Fruit fly (Drosophila melanogaster) whole organism, embryonic: ENCODE measurements around the gene CG43321.

Experiments
- Adf1 ChIP-seq: fragments of 200-800 bp; sonication (Bioruptor generic); IDR thresholded peaks from 2 replicates; pipeline ENCODE4 v1.3.6; 2022; ENCODE audit warnings: missing biosample characterization, missing genetic modification characterization
- Blimp-1 ChIP-seq: fragments of 200-800 bp; sonication (Bioruptor generic); optimal IDR thresholded peaks from 3 replicates; lab custom pipeline; 2018; ENCODE audit warnings: missing biosample characterization, missing genetic modification characterization, mild to moderate bottlenecking, moderate library complexity, missing genetic modification reagents
- CG10462 ChIP-seq: fragments of 200-800 bp; sonication (Bioruptor generic); optimal IDR thresholded peaks from 2 replicates; lab custom pipeline; 2016; ENCODE audit warnings: missing biosample characterization, missing genetic modification characterization
- CG12299 ChIP-seq: fragments of 200-800 bp; sonication (Bioruptor generic); optimal IDR thresholded peaks from 2 replicates; lab custom pipeline; 2018; ENCODE audit warnings: missing biosample characterization, mild to moderate bottlenecking, missing genetic modification characterization
- CG13287 ChIP-seq: fragments of 200-800 bp; sonication (Bioruptor generic); IDR thresholded peaks from 2 replicates; pipeline ENCODE4 v1.3.6; 2022; ENCODE audit warnings: missing biosample characterization, missing genetic modification characterization; ENCODE audit not compliant: partially characterized antibody
- CG1529 ChIP-seq: fragments of 200-800 bp; sonication (Bioruptor generic); optimal IDR thresholded peaks from 3 replicates; lab custom pipeline; 2018; ENCODE audit warnings: missing biosample characterization, missing genetic modification characterization
- CG17361 ChIP-seq: fragments of 200-800 bp; sonication (Bioruptor generic); IDR thresholded peaks from 3 replicates; pipeline ENCODE4 v1.3.6; 2022; ENCODE audit warnings: missing biosample characterization, missing genetic modification characterization
- CG4360 ChIP-seq: fragments of 200-800 bp; sonication (Bioruptor generic); IDR thresholded peaks from 2 replicates; pipeline ENCODE4 v1.3.6; 2022; ENCODE audit warnings: missing biosample characterization, missing genetic modification characterization
- CG43689 ChIP-seq: fragments of 200-800 bp; sonication (Bioruptor generic); IDR thresholded peaks from 2 replicates; pipeline ENCODE4 v1.3.6; 2022; ENCODE audit warnings: missing biosample characterization, missing genetic modification characterization
- CG4404 ChIP-seq: fragments of 200-800 bp; sonication (Bioruptor generic); IDR thresholded peaks from 2 replicates; pipeline ENCODE4 v1.3.6; 2022; ENCODE audit warnings: missing biosample characterization, missing genetic modification characterization
- CG6689 ChIP-seq: fragments of 200-800 bp; sonication (Bioruptor generic); IDR thresholded peaks from 2 replicates; pipeline ENCODE4 v1.3.6; 2022; ENCODE audit warnings: missing biosample characterization, missing genetic modification characterization
- Chrac-16 ChIP-seq: fragments of 200-800 bp; sonication (Bioruptor generic); optimal IDR thresholded peaks from 3 replicates; lab custom pipeline; 2016; ENCODE audit warnings: missing biosample characterization, missing genetic modification characterization
- CkIIα-i1 ChIP-seq: fragments of 200-800 bp; sonication (Bioruptor generic); IDR thresholded peaks from 2 replicates; pipeline ENCODE4 v1.3.6; 2022; ENCODE audit warnings: missing biosample characterization, missing genetic modification characterization
- D19B ChIP-seq: fragments of 200-800 bp; sonication (Bioruptor generic); optimal IDR thresholded peaks from 2 replicates; lab custom pipeline; 2017; ENCODE audit warnings: missing biosample characterization, mild to moderate bottlenecking, missing genetic modification characterization
- Dll ChIP-seq: fragments of 200-800 bp; sonication (Bioruptor generic); IDR thresholded peaks from 4 replicates; pipeline ENCODE4 v1.3.6; 2022; ENCODE audit warnings: missing biosample characterization, missing genetic modification characterization; ENCODE audit not compliant: partially characterized antibody
- Drgx ChIP-seq: fragments of 200-800 bp; sonication (Bioruptor generic); IDR thresholded peaks from 2 replicates; pipeline ENCODE4 v1.3.6; 2022; ENCODE audit warnings: missing biosample characterization, missing genetic modification characterization
- Fer1 ChIP-seq: fragments of 200-800 bp; sonication (Bioruptor generic); optimal IDR thresholded peaks from 2 replicates; lab custom pipeline; 2017; ENCODE audit warnings: missing biosample characterization, mild to moderate bottlenecking, missing genetic modification characterization
- H15 ChIP-seq: fragments of 200-800 bp; sonication (Bioruptor generic); IDR thresholded peaks from 3 replicates; pipeline ENCODE4 v1.3.6; 2022; ENCODE audit warnings: missing biosample characterization, missing genetic modification characterization
- HLH3B ChIP-seq: fragments of 200-800 bp; sonication (Bioruptor generic); IDR thresholded peaks from 2 replicates; pipeline ENCODE4 v1.3.6; 2022; ENCODE audit warnings: missing biosample characterization, missing genetic modification characterization
- HLHmδ ChIP-seq: fragments of 200-800 bp; sonication (Bioruptor generic); optimal IDR thresholded peaks from 2 replicates; lab custom pipeline; 2018; ENCODE audit warnings: missing biosample characterization, mild to moderate bottlenecking, missing genetic modification characterization, moderate library complexity
- Hmr ChIP-seq: fragments of 200-800 bp; sonication (Bioruptor generic); optimal IDR thresholded peaks from 3 replicates; lab custom pipeline; 2017; ENCODE audit warnings: mild to moderate bottlenecking, missing biosample characterization, missing genetic modification reagents, missing genetic modification characterization
- Lhr ChIP-seq: fragments of 200-800 bp; sonication (Bioruptor generic); optimal IDR thresholded peaks from 3 replicates; lab custom pipeline; 2017; ENCODE audit warnings: mild to moderate bottlenecking, missing biosample characterization, missing genetic modification reagents, missing genetic modification characterization
- Mad ChIP-seq: fragments of 200-800 bp; sonication (Bioruptor generic); optimal IDR thresholded peaks from 2 replicates; lab custom pipeline; 2016; ENCODE audit warnings: missing biosample characterization, missing genetic modification characterization
- Myb ChIP-seq: fragments of 200-800 bp; sonication (Bioruptor generic); optimal IDR thresholded peaks from 2 replicates; lab custom pipeline; 2016; ENCODE audit warnings: missing biosample characterization, missing genetic modification characterization
- Oaz ChIP-seq: fragments of 200-800 bp; sonication (Bioruptor generic); IDR thresholded peaks from 2 replicates; pipeline ENCODE4 v1.3.6; 2022; ENCODE audit warnings: missing biosample characterization, missing genetic modification characterization
- PHDP ChIP-seq: fragments of 200-800 bp; sonication (Bioruptor generic); optimal IDR thresholded peaks from 3 replicates; lab custom pipeline; 2018; ENCODE audit warnings: missing biosample characterization, mild to moderate bottlenecking, missing genetic modification characterization, moderate library complexity
- Trl ChIP-seq, 3 experiments: fragments of >200 bp in 2 of 3; fragments of 200-800 bp in 1 of 3; sonication (Bioruptor generic) in 1 of 3; optimal IDR thresholded peaks; 2 replicates in 1 of 3; 3 replicates in 2 of 3; lab custom pipeline; 2016 to 2017; ENCODE audit warnings: missing biosample characterization in 1 of 3, missing genetic modification characterization in 1 of 3
- ac ChIP-seq: fragments of 200-800 bp; sonication (Bioruptor generic); optimal IDR thresholded peaks from 3 replicates; lab custom pipeline; 2017; ENCODE audit warnings: missing biosample characterization, mild to moderate bottlenecking, missing genetic modification characterization
- ase ChIP-seq: fragments of 200-800 bp; sonication (Bioruptor generic); IDR thresholded peaks from 3 replicates; pipeline ENCODE4 v1.3.6; 2022; ENCODE audit warnings: missing biosample characterization, missing genetic modification characterization
- bsh ChIP-seq, 2 experiments: fragments of 200-800 bp; sonication (Bioruptor generic); optimal IDR thresholded peaks; 2 replicates each; lab custom pipeline; 2017 to 2018; ENCODE audit warnings: mild to moderate bottlenecking in 2 of 2, missing biosample characterization in 2 of 2, missing genetic modification characterization in 2 of 2, moderate library complexity in 1 of 2
- cas ChIP-seq: fragments of 200-800 bp; sonication (Bioruptor generic); IDR thresholded peaks from 2 replicates; pipeline ENCODE4 v1.3.6; 2022; ENCODE audit warnings: missing biosample characterization, missing genetic modification characterization
- ewg ChIP-seq: fragments of 200-800 bp; sonication (Bioruptor generic); optimal IDR thresholded peaks from 3 replicates; lab custom pipeline; 2017; ENCODE audit warnings: mild to moderate bottlenecking, missing biosample characterization, missing genetic modification reagents, missing genetic modification characterization
- jing ChIP-seq: fragments of 200-800 bp; sonication (Bioruptor generic); optimal IDR thresholded peaks from 2 replicates; lab custom pipeline; 2018; ENCODE audit warnings: missing biosample characterization, mild to moderate bottlenecking, missing genetic modification characterization
- knrl ChIP-seq: fragments of 200-800 bp; sonication (Bioruptor generic); IDR thresholded peaks from 3 replicates; pipeline ENCODE4 v1.3.6; 2022; ENCODE audit warnings: missing biosample characterization, missing genetic modification characterization; ENCODE audit not compliant: partially characterized antibody
- lab ChIP-seq: fragments of 200-800 bp; sonication (Bioruptor generic); optimal IDR thresholded peaks from 3 replicates; lab custom pipeline; 2017; ENCODE audit warnings: missing biosample characterization, missing genetic modification characterization, mild to moderate bottlenecking, moderate library complexity, missing genetic modification reagents
- lov ChIP-seq, 2 experiments: fragments of 200-800 bp in 1 of 2; fragments of >200 bp in 1 of 2; sonication (Bioruptor generic) in 1 of 2; IDR thresholded peaks in 1 of 2; optimal IDR thresholded peaks in 1 of 2; 2 replicates in 1 of 2; 3 replicates in 1 of 2; pipeline versions ENCODE4 v1.3.6 to Lab custom; 2017 to 2022; ENCODE audit warnings: missing biosample characterization in 1 of 2, missing genetic modification characterization in 1 of 2
- mld ChIP-seq: fragments of 200-800 bp; sonication (Bioruptor generic); IDR thresholded peaks from 3 replicates; pipeline ENCODE4 v1.3.6; 2022; ENCODE audit warnings: missing biosample characterization, missing genetic modification characterization; ENCODE audit not compliant: partially characterized antibody
- pfk ChIP-seq: fragments of 200-800 bp; sonication (Bioruptor generic); optimal IDR thresholded peaks from 2 replicates; lab custom pipeline; 2018; ENCODE audit warnings: missing biosample characterization, mild to moderate bottlenecking, missing genetic modification characterization, moderate library complexity
- pho ChIP-seq: fragments of 200-800 bp; sonication (Bioruptor generic); optimal IDR thresholded peaks from 2 replicates; lab custom pipeline; 2016; ENCODE audit warnings: missing biosample characterization, missing genetic modification characterization
- pros ChIP-seq: fragments of 200-800 bp; sonication (Bioruptor generic); optimal IDR thresholded peaks from 3 replicates; lab custom pipeline; 2019; ENCODE audit warnings: missing biosample characterization, mild to moderate bottlenecking, missing genetic modification characterization, moderate library complexity
- sqz ChIP-seq: fragments of 200-800 bp; sonication (Bioruptor generic); optimal IDR thresholded peaks from 3 replicates; lab custom pipeline; 2018; ENCODE audit warnings: missing biosample characterization, mild to moderate bottlenecking, missing genetic modification characterization
- ssp ChIP-seq: fragments of 200-800 bp; sonication (Bioruptor generic); IDR thresholded peaks from 2 replicates; pipeline ENCODE4 v1.3.6; 2022; ENCODE audit warnings: missing biosample characterization, missing genetic modification characterization
- tap ChIP-seq: fragments of 200-800 bp; optimal IDR thresholded peaks from 3 replicates; lab custom pipeline; 2019; ENCODE audit warnings: missing biosample characterization, mild to moderate bottlenecking, missing genetic modification characterization, moderate library complexity
- tgo ChIP-seq: fragments of 200-800 bp; sonication (Bioruptor generic); IDR thresholded peaks from 3 replicates; pipeline ENCODE4 v1.3.6; 2022; ENCODE audit warnings: missing biosample characterization, missing genetic modification characterization
- vfl ChIP-seq: fragments of 200-800 bp; sonication (Bioruptor generic); optimal IDR thresholded peaks from 2 replicates; lab custom pipeline; 2016; ENCODE audit warnings: missing biosample characterization, missing genetic modification characterization
- zen ChIP-seq: fragments of 200-800 bp; sonication (Bioruptor generic); optimal IDR thresholded peaks from 3 replicates; lab custom pipeline; 2018; ENCODE audit warnings: missing biosample characterization, mild to moderate bottlenecking, missing genetic modification characterization, moderate library complexity

Gene CG43321

dm6 chr2L:7049680-7050289 lies 37.7 kb downstream of the CG43321 start:
- TF ChIP-seq zen (tag; lab: Kevin White, UChicago), result no peak
- TF ChIP-seq CG10462, result no peak
- TF ChIP-seq pros (GFP tag; lab: Kevin White, UChicago), result peak; percentile 10
- no peak for TF ChIP-seq H15 (GFP tag; lab: Robert Waterston, UW)
- no peak for TF ChIP-seq Chrac-16 (GFP tag; lab: Kevin White, UChicago)
- TF ChIP-seq lab, result no peak
- no peak for TF ChIP-seq tap (tag; lab: Kevin White, UChicago)
- no peak for TF ChIP-seq CG12299 (tag; lab: Kevin White, UChicago)
- peak; percentile 5 for TF ChIP-seq pho
- TF ChIP-seq CG43689, result no peak
- no peak for TF ChIP-seq D19B (GFP tag; lab: Kevin White, UChicago)
- no peak for TF ChIP-seq mld (GFP tag; lab: Robert Waterston, UW)
- TF ChIP-seq CG13287 (GFP tag; lab: Robert Waterston, UW), result no peak
- no peak for TF ChIP-seq CkIIα-i1 (GFP tag; lab: Robert Waterston, UW)
- TF ChIP-seq HLH3B, result 0 out of 2 replicates have a peak, but pooled peaks have one; percentile 6
- TF ChIP-seq ssp (GFP tag; lab: Robert Waterston, UW), result no peak
- TF ChIP-seq CG6689 (GFP tag; lab: Robert Waterston, UW), result no peak
- peak; percentile 12 for TF ChIP-seq ac
- TF ChIP-seq lov (optimal IDR thresholded peaks at IDR 0.05; lab: Kevin White, UChicago), result no peak
- no peak for TF ChIP-seq lov (GFP tag; IDR thresholded peaks at IDR 0.05; lab: Robert Waterston, UW)
- no peak for TF ChIP-seq CG1529 (GFP tag; lab: Kevin White, UChicago)
- TF ChIP-seq Fer1 (GFP tag; lab: Kevin White, UChicago), result no peak
- TF ChIP-seq CG17361 (GFP tag; lab: Robert Waterston, UW), result no peak
- TF ChIP-seq Blimp-1 (GFP tag; lab: Kevin White, UChicago), result peak; percentile 15
- no peak for TF ChIP-seq ase (GFP tag; lab: Robert Waterston, UW)
- TF ChIP-seq bsh (GFP tag; optimal IDR thresholded peaks at IDR 0.05; lab: Kevin White, UChicago), result no peak
- TF ChIP-seq HLHmδ, result no peak
- peak; percentile 29; the same call in 1 of the 2 replicates for TF ChIP-seq Drgx (GFP tag; lab: Robert Waterston, UW)
- TF ChIP-seq Mad (GFP tag; lab: Kevin White, UChicago), result no peak
- TF ChIP-seq Adf1 (GFP tag; lab: Robert Waterston, UW), result peak; percentile 69
- TF ChIP-seq cas (GFP tag; lab: Robert Waterston, UW), result no peak
- TF ChIP-seq pfk (GFP tag; lab: Kevin White, UChicago), result no peak
- TF ChIP-seq vfl, result no peak
- TF ChIP-seq knrl (GFP tag; lab: Robert Waterston, UW), result no peak
- TF ChIP-seq Trl (optimal IDR thresholded peaks at IDR 0.05; lab: Kevin White, UChicago), result peak; percentile 25 to 45
- no peak for TF ChIP-seq Trl (GFP tag; optimal IDR thresholded peaks at IDR 0.05; lab: Kevin White, UChicago)
- TF ChIP-seq Myb, result no peak
- no peak for TF ChIP-seq PHDP (tag; lab: Kevin White, UChicago)
- no peak for TF ChIP-seq jing
- TF ChIP-seq Hmr, result no peak
- TF ChIP-seq tgo (GFP tag; lab: Robert Waterston, UW), result no peak
- TF ChIP-seq Oaz, result no peak
- TF ChIP-seq Lhr (GFP tag; lab: Kevin White, UChicago), result no peak
- peak; percentile 45 for TF ChIP-seq sqz
- TF ChIP-seq ewg (GFP tag; lab: Kevin White, UChicago), result peak; percentile 61
- TF ChIP-seq CG4360 (GFP tag; lab: Robert Waterston, UW), result peak; percentile 87
- TF ChIP-seq Dll (GFP tag; lab: Robert Waterston, UW), result no peak
- no peak for TF ChIP-seq CG4404 (GFP tag; lab: Robert Waterston, UW)
